Worm (Caenorhabditis elegans) whole organism, L4 larva: ENCODE results near the gene pvf-1.

Experiments used
- F44E2.7 ChIP-seq: fragments of 200-800 bp; sonication (Bioruptor generic); IDR thresholded peaks from 2 replicates; pipeline ENCODE4 v2.1.2; 2022; ENCODE audit warnings: missing genetic modification characterization, missing compliant biosample characterization
- aly-2 ChIP-seq: sonication (generic microtip); optimal IDR thresholded peaks from 2 replicates; lab custom pipeline; 2018; ENCODE audit warnings: missing biosample characterization, missing genetic modification characterization
- ceh-32 ChIP-seq: sonication (generic microtip); optimal IDR thresholded peaks from 2 replicates; lab custom pipeline; 2016; ENCODE audit warnings: mild to moderate bottlenecking, missing genetic modification characterization, missing compliant biosample characterization; ENCODE audit not compliant: poor library complexity
- ceh-44 ChIP-seq: fragments of 200-800 bp; sonication (Bioruptor generic); IDR thresholded peaks from 2 replicates; pipeline ENCODE4 v1.3.6; 2022; ENCODE audit warnings: missing genetic modification reagents, missing genetic modification characterization, missing compliant biosample characterization
- ces-1 ChIP-seq: fragments of 150-350 bp; sonication (generic microtip); optimal IDR thresholded peaks from 4 replicates; lab custom pipeline; 2014; ENCODE audit warnings: missing biosample characterization, missing genetic modification reagents, missing genetic modification characterization
- dmd-6 ChIP-seq: fragments of 200-800 bp; sonication (Bioruptor generic); IDR thresholded peaks from 2 replicates; pipeline ENCODE4 v1.3.6; 2022; ENCODE audit warnings: missing genetic modification reagents, missing genetic modification characterization, missing compliant biosample characterization
- hlh-11 ChIP-seq: fragments of 200-800 bp; sonication (Bioruptor generic); optimal IDR thresholded peaks from 2 replicates; lab custom pipeline; 2018; ENCODE audit warnings: mild to moderate bottlenecking, missing genetic modification characterization, missing compliant biosample characterization
- jun-1 ChIP-seq: fragments of 150-350 bp; optimal IDR thresholded peaks from 2 replicates; lab custom pipeline; 2014; ENCODE audit warnings: missing biosample characterization, missing genetic modification reagents, missing genetic modification characterization
- lin-15B ChIP-seq: fragments of 150-350 bp; sonication (generic microtip); optimal IDR thresholded peaks from 3 replicates; lab custom pipeline; 2014; ENCODE audit warnings: missing biosample characterization, missing genetic modification characterization
- lin-29 ChIP-seq: fragments of 200-800 bp; sonication (Bioruptor generic); IDR thresholded peaks from 2 replicates; pipeline ENCODE4 v1.3.6; 2022; ENCODE audit warnings: missing genetic modification reagents, missing genetic modification characterization, missing compliant biosample characterization
- nhr-77 ChIP-seq: fragments of 150-350 bp; optimal IDR thresholded peaks from 2 replicates; lab custom pipeline; 2014; ENCODE audit warnings: missing biosample characterization, missing genetic modification characterization
- skn-1 ChIP-seq: fragments of 150-350 bp; optimal IDR thresholded peaks from 2 replicates; lab custom pipeline; 2014; ENCODE audit warnings: missing biosample characterization, missing genetic modification characterization
- unc-62 ChIP-seq, 3 experiments: fragments of 150-350 bp in 1 of 3; sonication (generic microtip); optimal IDR thresholded peaks in 2 of 3; peaks in 1 of 3; 1 replicate in 1 of 3; 2 replicates in 2 of 3; lab custom pipeline; 2014 to 2017; ENCODE audit warnings: missing biosample characterization in 3 of 3, missing genetic modification characterization in 3 of 3, missing genetic modification reagents in 3 of 3, missing genotype in 1 of 3

DNA sequence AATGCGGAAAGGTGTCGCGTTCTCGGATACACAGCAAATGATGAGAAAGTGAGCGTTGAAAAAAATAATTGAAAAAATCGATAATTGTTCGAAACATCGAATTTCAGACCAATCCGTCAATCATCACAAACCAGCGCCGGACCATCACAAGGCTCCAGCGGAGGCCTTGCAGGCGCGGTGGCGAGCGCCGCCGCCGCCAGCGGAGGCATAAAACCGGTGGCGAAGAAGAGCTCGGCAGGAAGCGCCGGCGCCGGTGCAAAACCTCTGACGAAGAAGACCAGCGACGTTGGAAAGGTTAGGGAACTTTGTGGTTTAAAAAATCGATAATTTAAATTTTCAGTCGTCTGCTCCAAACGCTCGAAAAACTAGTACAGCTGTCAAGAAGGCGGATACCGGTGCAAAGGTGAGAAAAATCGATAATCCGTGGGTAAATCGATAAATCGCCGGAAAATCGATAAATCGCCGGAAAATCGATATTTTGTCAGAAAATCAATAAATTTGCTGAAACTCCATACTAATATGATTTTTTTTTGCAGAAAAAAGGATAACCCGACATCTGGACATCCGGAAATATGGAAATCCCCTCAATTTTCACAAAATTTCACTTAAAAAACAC, 17.8 kb downstream of the pvf-1 start:
- TF ChIP-seq F44E2.7 (GFP tag; lab: Robert Waterston, UW): no peak
- TF ChIP-seq ces-1 (GFP tag; lab: Kevin White, UChicago): no peak
- TF ChIP-seq skn-1 (tag; lab: Kevin White, UChicago): no peak
- no peak for TF ChIP-seq unc-62 (GFP tag; optimal IDR thresholded peaks at IDR 0.05 in 1 of 2; lab: Kevin White, UChicago)
- TF ChIP-seq unc-62 (tag; optimal IDR thresholded peaks at IDR 0.05; lab: Kevin White, UChicago): no peak
- TF ChIP-seq ceh-32 (tag; lab: Kevin White, UChicago): no peak
- no peak for TF ChIP-seq ceh-44 (GFP tag; lab: Robert Waterston, UW)
- no peak for TF ChIP-seq hlh-11 (tag; lab: Kevin White, UChicago)
- TF ChIP-seq aly-2 (tag; lab: Kevin White, UChicago): no peak
- TF ChIP-seq jun-1 (tag; lab: Kevin White, UChicago): no peak
- TF ChIP-seq dmd-6: no peak
- TF ChIP-seq nhr-77 (tag; lab: Kevin White, UChicago): no peak
- TF ChIP-seq lin-29 (GFP tag; lab: Robert Waterston, UW): no peak
- no peak for TF ChIP-seq lin-15B (tag; lab: Kevin White, UChicago)
